Worm (Caenorhabditis elegans): ENCODE results near the gene srd-33.

DNA sequence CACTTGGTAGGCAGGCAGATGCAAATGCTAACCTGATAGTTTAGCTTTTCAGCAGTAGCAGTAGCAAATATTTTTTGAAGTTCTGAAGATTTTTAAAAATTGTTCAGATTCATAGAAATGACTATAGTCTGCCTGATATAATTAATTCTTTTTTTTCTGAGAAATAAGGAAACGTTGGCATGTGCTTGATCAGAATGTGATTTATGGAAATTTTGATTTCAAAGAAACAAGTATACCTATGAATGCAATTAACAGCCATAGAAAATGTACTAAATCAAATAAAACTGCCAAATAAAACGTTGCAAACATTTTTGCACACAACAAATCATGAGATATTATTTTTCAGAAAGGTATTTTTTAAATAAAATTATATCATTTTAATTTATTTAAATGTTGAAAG is 1.5 kb upstream of the srd-33 start:
- TF ChIP-seq lin-39 (tag; optimal IDR thresholded peaks at IDR 0.05) (no peak), tbx-2 (tag; optimal IDR thresholded peaks at IDR 0.05) (no peak), mdl-1 (tag; optimal IDR thresholded peaks at IDR 0.05) (no peak), skn-1 (tag; optimal IDR thresholded peaks at IDR 0.05) (no peak), Y116A8C.19 (tag; optimal IDR thresholded peaks at IDR 0.05; ENCODE audit: borderline replicate concordance) (no peak), snu-23 (GFP tag; optimal IDR thresholded peaks at IDR 0.05) (no peak), tlp-1 (tag; optimal IDR thresholded peaks at IDR 0.05) (no peak), ces-1 (GFP tag; optimal IDR thresholded peaks at IDR 0.05) (no peak), nhr-84 (tag; optimal IDR thresholded peaks at IDR 0.05) (no peak), pag-3 (tag; optimal IDR thresholded peaks at IDR 0.05; ENCODE audit: borderline replicate concordance, insufficient read depth) (no peak), blmp-1 (tag; optimal IDR thresholded peaks at IDR 0.05) (no peak)

All from whole organism, L1 larva.